Worm (Caenorhabditis elegans): ENCODE measurements around the gene sdz-8.

The sdz-8 gene

ce11 chrV:11474399-11474798, 41.6 kb downstream of the sdz-8 start, which contains the start of gene nas-22:
TSS of gene nas-22 (plus strand) at chrV:11474699.
- no peak for TF ChIP-seq unc-62 (GFP tag; optimal IDR thresholded peaks at IDR 0.05)

DNA sequence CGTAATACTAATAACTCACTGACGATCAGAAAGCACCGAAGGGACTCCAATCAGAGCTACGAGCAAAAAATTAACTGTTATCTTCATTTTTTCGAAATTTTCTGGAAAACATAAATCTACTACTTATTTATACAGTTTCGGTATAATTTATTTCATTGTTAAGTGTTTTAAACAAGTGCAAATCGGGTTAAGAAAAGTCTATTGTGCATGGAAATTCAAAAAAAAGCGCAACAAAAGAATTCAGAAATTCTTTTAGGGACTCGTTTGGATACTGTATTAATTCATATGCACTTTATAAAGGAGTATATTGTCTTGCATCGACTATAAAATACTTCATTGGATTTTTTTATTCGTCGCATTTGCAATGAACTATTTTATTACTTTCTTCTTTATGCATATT, 43.8 kb downstream of the sdz-8 start, which contains the start of the genes nas-20 and nas-21:
nas-20 (minus strand) TSS at position 101 of the 400 bp plus-strand sequence.
nas-21 (plus strand) TSS at position 356 of the 400 bp plus-strand sequence.
- no peak for TF ChIP-seq unc-62 (GFP tag; optimal IDR thresholded peaks at IDR 0.05)

DNA sequence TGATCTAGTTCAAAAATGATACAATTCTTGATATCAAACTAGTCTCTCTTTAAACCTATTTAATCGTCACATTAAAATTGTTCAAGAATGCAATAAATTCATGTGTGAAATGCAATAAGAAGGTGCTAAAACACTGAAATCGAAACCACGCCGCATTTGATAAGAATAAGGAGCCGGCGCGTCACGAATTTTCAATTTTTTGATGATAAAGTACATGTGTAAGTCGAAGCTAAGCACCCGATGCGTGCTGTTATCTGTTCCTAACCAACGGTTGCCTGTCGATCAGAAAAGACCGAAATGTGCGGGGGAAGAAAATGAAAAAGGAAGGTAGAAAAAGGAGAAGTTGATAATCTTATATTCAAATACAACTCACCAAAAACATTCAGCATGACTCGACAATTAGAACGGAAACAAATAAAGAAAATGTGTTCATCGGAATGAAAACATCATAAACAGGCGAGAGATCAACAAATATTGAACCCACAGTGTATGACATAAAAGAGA, 45.7 kb downstream of the sdz-8 start, which contains the start of gene aat-6:
aat-6 (minus strand) TSS at position 454 of the 504 bp plus-strand sequence.
- no peak for TF ChIP-seq unc-62 (GFP tag; optimal IDR thresholded peaks at IDR 0.05)

Measured in whole organism, dauer.